Fruit fly (Drosophila melanogaster): ENCODE measurements around the gene CrebA.

CrebA gene

DNA sequence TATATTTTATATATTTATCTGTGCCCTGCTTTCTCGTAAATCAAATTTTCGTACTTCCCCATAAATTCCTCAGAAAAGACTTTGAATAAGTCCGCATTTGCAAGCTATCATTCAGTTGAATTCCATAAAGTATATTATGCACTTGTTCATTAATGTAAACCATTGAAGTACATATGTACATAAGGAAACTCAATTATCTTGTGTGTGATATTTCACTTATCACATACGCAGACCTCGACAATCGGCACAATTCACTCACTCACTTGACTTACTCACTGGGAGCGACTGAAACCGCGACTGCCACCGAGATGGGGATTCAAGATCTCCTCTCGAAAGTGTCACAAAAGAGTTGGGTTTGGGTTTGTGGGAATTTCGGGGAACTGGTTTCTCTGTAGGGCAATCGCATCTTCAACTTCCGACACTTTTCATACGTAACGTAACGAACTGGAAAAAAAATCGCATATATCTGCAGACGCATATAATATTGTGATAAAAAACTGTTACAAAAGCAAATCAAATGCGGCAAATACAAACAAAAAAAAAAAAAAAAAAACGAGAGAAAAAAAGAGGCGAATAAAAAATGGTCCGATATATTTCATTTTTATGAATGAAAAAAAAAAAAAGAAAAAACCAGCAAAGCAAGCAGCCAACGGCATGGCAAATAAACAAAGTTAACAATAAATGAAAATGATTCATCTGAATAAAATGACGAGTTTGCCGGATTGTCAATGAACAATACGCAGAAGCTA is 62.0 kb downstream of the CrebA start (continued):
- TF ChIP-seq en (GFP tag; optimal IDR thresholded peaks at IDR 0.05) (no peak), chn (GFP tag; optimal IDR thresholded peaks at IDR 0.05) (no peak), Ravus (GFP tag; IDR thresholded peaks at IDR 0.05) (no peak), Side (GFP tag; optimal IDR thresholded peaks at IDR 0.05) (no peak), Hr39 (optimal IDR thresholded peaks at IDR 0.05) (no peak), Aef1 (GFP tag; IDR thresholded peaks at IDR 0.05) (no peak), dmrt99B (tag; optimal IDR thresholded peaks at IDR 0.05) (peak; percentile 33), CG14860 (GFP tag; IDR thresholded peaks at IDR 0.05; ENCODE audit: partially characterized antibody) (no peak), tll (GFP tag; optimal IDR thresholded peaks at IDR 0.05) (no peak), Mad (GFP tag; optimal IDR thresholded peaks at IDR 0.05) (no peak), CG16779 (GFP tag; IDR thresholded peaks at IDR 0.05) (no peak), salm (tag; optimal IDR thresholded peaks at IDR 0.05) (no peak), Dad (GFP tag; optimal IDR thresholded peaks at IDR 0.05) (no peak), CG16815 (GFP tag; optimal IDR thresholded peaks at IDR 0.05) (no peak), eyg (GFP tag; optimal IDR thresholded peaks at IDR 0.05) (no peak), CG17568 (GFP tag; optimal IDR thresholded peaks at IDR 0.05) (peak; percentile 12), CG2202 (tag; optimal IDR thresholded peaks at IDR 0.05) (no peak), fd64A (GFP tag; optimal IDR thresholded peaks at IDR 0.05) (peak; percentile 37), CG14710 (tag; optimal IDR thresholded peaks at IDR 0.05) (no peak), mirr (GFP tag; optimal IDR thresholded peaks at IDR 0.05) (peak; percentile 26), Pdp1 (GFP tag; optimal IDR thresholded peaks at IDR 0.05) (no peak), vnd (GFP tag; IDR thresholded peaks at IDR 0.05; ENCODE audit: partially characterized antibody) (no peak), Meics (GFP tag; optimal IDR thresholded peaks at IDR 0.05) (peak; percentile 5), gsb-n (tag; optimal IDR thresholded peaks at IDR 0.05) (no peak), CG8089 (GFP tag; optimal IDR thresholded peaks at IDR 0.05) (no peak), Camta (GFP tag; optimal IDR thresholded peaks at IDR 0.05) (no peak), CG6654 (GFP tag; optimal IDR thresholded peaks at IDR 0.05) (no peak), CoRest (tag; optimal IDR thresholded peaks at IDR 0.05) (no peak), CG2678 (tag; optimal IDR thresholded peaks at IDR 0.05) (peak; percentile 53), CG13287 (GFP tag; IDR thresholded peaks at IDR 0.05; ENCODE audit: partially characterized antibody) (no peak), Abd-B (GFP tag; optimal IDR thresholded peaks at IDR 0.05) (no peak), CG7987 (GFP tag; optimal IDR thresholded peaks at IDR 0.05) (peak; percentile 29), jing (GFP tag; optimal IDR thresholded peaks at IDR 0.05) (no peak), CG14667 (GFP tag; IDR thresholded peaks at IDR 0.05) (no peak), CG1832 (GFP tag; optimal IDR thresholded peaks at IDR 0.05) (no peak), Asciz (GFP tag; optimal IDR thresholded peaks at IDR 0.05) (peak; percentile 61), mld (GFP tag; IDR thresholded peaks at IDR 0.05; ENCODE audit: partially characterized antibody) (no peak), CG10366 (GFP tag; IDR thresholded peaks at IDR 0.05) (no peak; the same call in 1 of the 2 replicates), gcm (GFP tag; optimal IDR thresholded peaks at IDR 0.05) (no peak), NC2α (GFP tag; optimal IDR thresholded peaks at IDR 0.05) (no peak), CG14014 (GFP tag; IDR thresholded peaks at IDR 0.05) (peak; percentile 68; the same call in 1 of the 2 replicates), CG13775 (GFP tag; optimal IDR thresholded peaks at IDR 0.05) (no peak), phol (tag; optimal IDR thresholded peaks at IDR 0.05) (no peak), pzg (GFP tag; optimal IDR thresholded peaks at IDR 0.05) (no peak), CG14050 (GFP tag; IDR thresholded peaks at IDR 0.05) (no peak), CG2120 (GFP tag; optimal IDR thresholded peaks at IDR 0.05) (peak; percentile 15), unpg (GFP tag; optimal IDR thresholded peaks at IDR 0.05) (peak; percentile 5), CG4282 (GFP tag; optimal IDR thresholded peaks at IDR 0.05) (no peak), CG15073 (GFP tag; optimal IDR thresholded peaks at IDR 0.05) (no peak)

Measured in whole organism, embryonic.